Fruit fly (Drosophila melanogaster) whole organism, wandering third instar larva: ENCODE results near the gene DIP-gamma.

Experiments used
- CG32264 ChIP-seq: fragments of 200-800 bp; sonication (Bioruptor generic); optimal IDR thresholded peaks from 2 replicates; lab custom pipeline; 2016; ENCODE audit warnings: missing biosample characterization, missing genetic modification characterization
- Dfd ChIP-seq: fragments of >200 bp; optimal IDR thresholded peaks from 2 replicates; lab custom pipeline; 2017; ENCODE audit warnings: missing biosample characterization, missing genetic modification characterization
- Dif ChIP-seq: fragments of 200-275, 200-300 bp; sonication (Bioruptor generic); optimal IDR thresholded peaks from 2 replicates; lab custom pipeline; 2018; ENCODE audit warnings: missing biosample characterization, missing genetic modification characterization; ENCODE audit not compliant: partially characterized antibody
- GATAd ChIP-seq: sonication (Bioruptor generic); optimal IDR thresholded peaks from 2 replicates; lab custom pipeline; 2016; ENCODE audit warnings: missing biosample characterization, missing genetic modification characterization
- HLH106 ChIP-seq: fragments of 200-800 bp; optimal IDR thresholded peaks from 3 replicates; lab custom pipeline; 2019; ENCODE audit warnings: missing biosample characterization, mild to moderate bottlenecking, missing genetic modification characterization, moderate library complexity
- Hnf4 ChIP-seq: fragments of 200-800 bp; sonication (Bioruptor generic); optimal IDR thresholded peaks from 2 replicates; lab custom pipeline; 2016; ENCODE audit warnings: missing biosample characterization, mild to moderate bottlenecking, missing genetic modification characterization
- Hr78 ChIP-seq: fragments of >200 bp; optimal IDR thresholded peaks from 2 replicates; lab custom pipeline; 2017; ENCODE audit warnings: missing biosample characterization, missing genetic modification characterization
- Jra ChIP-seq: sonication (Bioruptor generic); optimal IDR thresholded peaks from 2 replicates; lab custom pipeline; 2016; ENCODE audit warnings: missing biosample characterization, missing genetic modification characterization
- Mio ChIP-seq: sonication (Bioruptor generic); optimal IDR thresholded peaks from 2 replicates; lab custom pipeline; 2016; ENCODE audit warnings: missing biosample characterization, missing genetic modification characterization
- Myc ChIP-seq: fragments of >200 bp; optimal IDR thresholded peaks from 2 replicates; lab custom pipeline; 2017
- OdsH ChIP-seq: fragments of 200-800 bp; sonication (Bioruptor generic); optimal IDR thresholded peaks from 2 replicates; lab custom pipeline; 2016; ENCODE audit warnings: missing biosample characterization, mild to moderate bottlenecking, missing genetic modification characterization
- Rel ChIP-seq, 2 experiments: fragments of 200-800 bp; sonication (Bioruptor generic) in 1 of 2; optimal IDR thresholded peaks; 2 replicates in 1 of 2; 3 replicates in 1 of 2; lab custom pipeline; 2016 to 2019; ENCODE audit warnings: mild to moderate bottlenecking in 2 of 2, missing biosample characterization in 2 of 2, missing genetic modification characterization in 2 of 2, moderate library complexity in 1 of 2
- Sp1 ChIP-seq: fragments of 200-800 bp; sonication (Bioruptor generic); optimal IDR thresholded peaks from 3 replicates; lab custom pipeline; 2019; ENCODE audit warnings: missing biosample characterization, mild to moderate bottlenecking, missing genetic modification characterization, moderate library complexity
- br ChIP-seq: fragments of 200-800 bp; sonication (Bioruptor generic); optimal IDR thresholded peaks from 2 replicates; lab custom pipeline; 2016; ENCODE audit warnings: missing biosample characterization, missing genetic modification characterization
- brk ChIP-seq: fragments of 200-800 bp; sonication (Bioruptor generic); optimal IDR thresholded peaks from 2 replicates; lab custom pipeline; 2016; ENCODE audit warnings: missing biosample characterization, mild to moderate bottlenecking, missing genetic modification characterization
- dl ChIP-seq, 2 experiments: fragments of 175-275, 200-275 bp in 1 of 2; fragments of 200-275 bp in 1 of 2; sonication (Bioruptor generic); optimal IDR thresholded peaks; lab custom pipeline; 2018; ENCODE audit warnings: mild to moderate bottlenecking in 2 of 2, missing biosample characterization in 2 of 2, missing genetic modification characterization in 2 of 2, moderate library complexity in 2 of 2; ENCODE audit not compliant: partially characterized antibody in 2 of 2, insufficient read depth in 1 of 2
- dmrt93B ChIP-seq: fragments of 200-800 bp; sonication (Bioruptor generic); optimal IDR thresholded peaks from 2 replicates; lab custom pipeline; 2018; ENCODE audit warnings: missing biosample characterization, mild to moderate bottlenecking, missing genetic modification characterization
- ey ChIP-seq: fragments of 200-800 bp; sonication (Bioruptor generic); optimal IDR thresholded peaks from 2 replicates; lab custom pipeline; 2016; ENCODE audit warnings: missing biosample characterization, missing genetic modification characterization
- foxo ChIP-seq, 2 experiments: fragments of 200-800 bp; sonication (Bioruptor generic); optimal IDR thresholded peaks; 2 replicates in 1 of 2; 3 replicates in 1 of 2; lab custom pipeline; 2016 to 2017; ENCODE audit warnings: missing biosample characterization in 2 of 2, missing genetic modification characterization in 2 of 2
- fru ChIP-seq: fragments of 200-800 bp; sonication (Bioruptor generic); optimal IDR thresholded peaks from 3 replicates; lab custom pipeline; 2016; ENCODE audit warnings: missing biosample characterization, mild to moderate bottlenecking, missing genetic modification characterization
- h ChIP-seq: fragments of 200-800 bp; sonication (Bioruptor generic); optimal IDR thresholded peaks from 3 replicates; lab custom pipeline; 2016; ENCODE audit warnings: missing biosample characterization, mild to moderate bottlenecking, missing genetic modification characterization
- jim ChIP-seq: fragments of 175-275, 200-325 bp; sonication (Bioruptor generic); optimal IDR thresholded peaks from 2 replicates; lab custom pipeline; 2016; ENCODE audit warnings: missing biosample characterization, mild to moderate bottlenecking, missing genetic modification characterization
- pan ChIP-seq: fragments of >200 bp; optimal IDR thresholded peaks from 2 replicates; lab custom pipeline; 2017
- rgr ChIP-seq: fragments of 200-800 bp; sonication (Bioruptor generic); optimal IDR thresholded peaks from 3 replicates; lab custom pipeline; 2016; ENCODE audit warnings: missing biosample characterization, mild to moderate bottlenecking, missing genetic modification characterization
- sv ChIP-seq: fragments of 200-800 bp; sonication (Bioruptor generic); optimal IDR thresholded peaks from 3 replicates; lab custom pipeline; 2016; ENCODE audit warnings: missing biosample characterization, missing genetic modification characterization
- usp ChIP-seq: fragments of >200 bp; optimal IDR thresholded peaks from 2 replicates; lab custom pipeline; 2017; ENCODE audit warnings: missing biosample characterization, missing genetic modification characterization
- woc ChIP-seq: sonication (Bioruptor generic); optimal IDR thresholded peaks from 2 replicates; lab custom pipeline; 2016; ENCODE audit warnings: missing biosample characterization, mild to moderate bottlenecking, missing genetic modification characterization

DIP-gamma gene

DNA sequence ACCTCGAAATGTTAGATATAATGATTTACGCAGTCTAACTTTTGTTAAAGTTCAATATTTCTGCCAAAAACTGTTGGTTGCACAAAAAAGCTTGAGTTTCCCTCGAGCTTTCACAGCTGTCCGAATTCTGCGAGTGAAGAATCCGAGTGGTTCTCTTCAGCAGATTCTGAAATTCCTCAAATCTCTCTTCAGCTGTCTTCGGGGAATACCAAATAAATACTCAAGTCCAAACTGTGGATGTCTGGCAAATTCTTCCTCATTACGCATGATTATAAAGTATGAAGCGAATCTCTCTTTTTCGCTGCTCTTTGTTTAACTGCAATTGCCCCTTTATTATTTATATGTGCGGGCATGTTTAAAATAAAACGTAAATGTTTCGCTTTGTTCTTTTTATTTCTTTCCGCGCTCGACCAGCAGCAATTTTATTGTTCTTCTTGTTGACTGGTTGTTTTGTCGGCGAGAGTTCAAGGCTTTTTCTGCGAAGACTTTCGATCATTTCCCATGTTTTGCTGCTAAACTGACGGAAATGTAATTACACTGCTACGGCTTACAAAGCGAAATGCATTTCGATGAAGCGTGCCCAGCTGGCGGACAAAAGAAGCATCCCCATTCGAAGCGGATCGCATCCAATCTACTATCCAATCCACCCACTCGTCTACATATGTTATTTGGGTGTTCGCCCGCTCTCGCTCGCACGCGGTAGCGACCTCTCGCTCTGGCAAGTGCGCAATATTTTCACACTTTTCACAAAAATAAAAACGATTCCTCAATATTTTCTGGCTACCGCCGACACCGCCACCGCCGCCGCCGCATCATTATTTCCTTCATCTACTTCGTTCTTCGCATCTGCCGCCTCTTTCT is 56.1 kb downstream of the DIP-gamma start:
- no peak for TF ChIP-seq fru (GFP tag; lab: Kevin White, UChicago)
- TF ChIP-seq dmrt93B = no peak
- TF ChIP-seq Rel (GFP tag; optimal IDR thresholded peaks at IDR 0.05; lab: Kevin White, UChicago) = no peak
- peak; percentile 92 for TF ChIP-seq Rel (tag; optimal IDR thresholded peaks at IDR 0.05; lab: Kevin White, UChicago)

DNA sequence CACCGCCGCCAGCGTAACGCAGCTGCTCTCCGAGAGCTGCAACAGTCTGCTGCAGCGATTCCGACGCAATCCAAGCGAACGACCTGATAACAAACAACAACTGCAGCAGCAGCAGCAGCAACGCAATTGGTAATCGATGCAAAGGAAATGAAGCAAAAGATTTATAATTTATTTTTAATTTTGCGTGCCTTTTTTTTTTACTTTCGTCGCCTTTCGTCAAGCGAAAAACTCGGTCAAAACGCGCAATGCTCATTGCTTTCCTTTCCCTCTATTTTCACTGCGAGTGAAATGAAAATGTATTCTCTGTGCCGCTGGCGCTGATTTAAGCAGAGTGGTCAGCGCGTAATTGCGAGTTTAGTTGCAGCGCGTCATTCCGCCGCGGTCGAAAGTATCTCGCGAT is 57.1 kb downstream of the DIP-gamma start:
- no peak for TF ChIP-seq sv (GFP tag; lab: Kevin White, UChicago)
- no peak for TF ChIP-seq Hnf4 (GFP tag; lab: Kevin White, UChicago)
- no peak for TF ChIP-seq Dif (GFP tag; lab: Kevin White, UChicago)
- no peak for TF ChIP-seq dmrt93B
- no peak for TF ChIP-seq Sp1 (GFP tag; lab: Kevin White, UChicago)
- TF ChIP-seq OdsH (GFP tag; lab: Kevin White, UChicago) = no peak
- no peak for TF ChIP-seq Jra
- no peak for TF ChIP-seq CG32264 (GFP tag; lab: Kevin White, UChicago)
- no peak for TF ChIP-seq ey (GFP tag; lab: Kevin White, UChicago)
- TF ChIP-seq brk (GFP tag; lab: Kevin White, UChicago) = no peak
- no peak for TF ChIP-seq usp (GFP tag; lab: Kevin White, UChicago)
- TF ChIP-seq dl (GFP tag; optimal IDR thresholded peaks at IDR 0.05; lab: Kevin White, UChicago; ENCODE audit: insufficient read depth in 1 of 2, partially characterized antibody in 2 of 2) = no peak
- TF ChIP-seq Hr78 = no peak
- TF ChIP-seq jim (GFP tag; lab: Kevin White, UChicago) = no peak
- TF ChIP-seq, all 38 proteins: peak for 0

DNA sequence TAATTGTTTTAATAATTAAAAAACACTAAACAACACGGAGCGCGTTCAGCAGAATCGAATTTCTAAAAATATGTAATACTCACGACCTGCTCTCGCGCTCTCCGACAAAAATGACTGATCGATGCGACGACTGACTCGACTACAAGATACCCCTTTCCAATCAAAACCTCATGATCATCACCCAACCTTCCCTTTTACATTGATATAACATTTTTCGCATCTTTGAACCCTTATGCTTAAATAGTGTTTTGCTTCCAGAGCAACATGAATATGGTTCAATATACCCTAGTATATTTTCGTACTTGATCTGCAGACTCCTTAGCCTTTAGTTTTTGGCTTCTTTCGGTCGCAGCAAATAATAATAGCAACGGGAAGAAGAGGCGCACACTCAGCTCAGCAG is 58.4 kb downstream of the DIP-gamma start:
- TF ChIP-seq sv (GFP tag; lab: Kevin White, UChicago) = peak; percentile 46
- no peak for TF ChIP-seq jim (GFP tag; lab: Kevin White, UChicago)
- no peak for TF ChIP-seq Rel (GFP tag; optimal IDR thresholded peaks at IDR 0.05; lab: Kevin White, UChicago)
- TF ChIP-seq Rel (tag; optimal IDR thresholded peaks at IDR 0.05; lab: Kevin White, UChicago) = no peak
- TF ChIP-seq Mio (GFP tag; lab: Kevin White, UChicago) = no peak
- TF ChIP-seq dl (GFP tag; optimal IDR thresholded peaks at IDR 0.05; lab: Kevin White, UChicago; ENCODE audit: insufficient read depth in 1 of 2, partially characterized antibody in 2 of 2) = no peak
- no peak for TF ChIP-seq ey (GFP tag; lab: Kevin White, UChicago)
- TF ChIP-seq, all 38 proteins: peak for 1

DNA sequence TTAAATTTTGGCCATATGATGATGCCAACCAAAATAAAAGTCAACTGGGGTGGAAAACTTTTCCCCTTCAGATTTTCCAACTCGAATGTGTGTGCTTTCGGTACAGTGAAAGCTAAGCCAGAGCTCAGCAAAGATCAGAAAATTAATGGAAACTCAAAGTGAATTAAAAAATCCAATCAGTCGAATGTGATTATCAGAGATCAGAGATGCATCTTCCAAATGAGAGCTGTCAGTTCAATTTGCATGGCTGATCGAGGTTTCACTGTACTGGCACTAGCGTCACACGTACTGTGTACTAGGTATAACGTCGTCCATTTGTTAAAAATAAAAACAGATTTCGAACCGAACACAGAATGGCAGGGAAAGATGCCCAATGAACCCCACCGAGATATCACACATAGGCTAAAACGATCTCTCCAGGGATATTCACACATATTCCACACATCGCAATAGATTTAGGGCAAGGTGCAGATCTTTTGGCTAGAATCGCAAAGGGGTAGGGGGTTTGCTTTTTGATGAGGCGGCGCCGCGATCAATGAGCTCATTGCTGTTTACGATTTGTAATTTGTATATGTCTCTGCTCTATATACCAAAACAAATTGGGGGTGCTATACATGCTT is 65.2 kb downstream of the DIP-gamma start:
- TF ChIP-seq dmrt93B = peak; percentile 20
- no peak for TF ChIP-seq CG32264 (GFP tag; lab: Kevin White, UChicago)
- no peak for TF ChIP-seq Myc (lab: Kevin White, UChicago)
- no peak for TF ChIP-seq Jra
- peak; percentile 54 for TF ChIP-seq HLH106 (tag; lab: Kevin White, UChicago)
- TF ChIP-seq fru (GFP tag; lab: Kevin White, UChicago) = peak; percentile 4
- peak; percentile 65 for TF ChIP-seq rgr
- peak in 1 of 2 experiments; percentile 56 for TF ChIP-seq foxo (GFP tag; optimal IDR thresholded peaks at IDR 0.05; lab: Kevin White, UChicago)
- no peak for TF ChIP-seq Dfd
- no peak for TF ChIP-seq jim (GFP tag; lab: Kevin White, UChicago)
- no peak for TF ChIP-seq Hnf4 (GFP tag; lab: Kevin White, UChicago)
- TF ChIP-seq sv (GFP tag; lab: Kevin White, UChicago) = peak; percentile 53
- TF ChIP-seq h (GFP tag; lab: Kevin White, UChicago) = peak; percentile 45
- peak; percentile 50 for TF ChIP-seq ey (GFP tag; lab: Kevin White, UChicago)
- TF ChIP-seq br (GFP tag; lab: Kevin White, UChicago) = peak; percentile 31
- no peak for TF ChIP-seq woc (GFP tag; lab: Kevin White, UChicago)

DNA sequence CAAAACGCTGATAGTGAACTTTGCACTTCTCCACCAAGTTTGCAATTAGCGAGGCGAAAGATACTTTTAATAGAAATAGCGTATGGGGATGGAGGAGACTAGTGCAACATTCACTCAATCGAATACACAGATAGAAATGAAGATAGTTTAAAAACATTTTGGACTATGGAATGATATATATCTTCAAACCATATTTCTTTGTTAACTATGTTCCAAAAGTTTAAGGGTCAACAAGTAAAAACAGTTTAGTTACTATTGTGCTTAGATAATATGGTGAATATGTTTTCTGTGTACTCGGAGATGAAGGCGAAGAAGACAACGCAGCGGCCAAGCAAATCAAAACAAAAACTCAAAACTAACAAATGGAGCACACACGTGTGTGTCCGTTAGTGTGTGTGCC is 66.0 kb downstream of the DIP-gamma start:
- TF ChIP-seq sv (GFP tag; lab: Kevin White, UChicago) (no peak), GATAd (GFP tag; lab: Kevin White, UChicago) (no peak), usp (GFP tag; lab: Kevin White, UChicago) (no peak), rgr (no peak), jim (GFP tag; lab: Kevin White, UChicago) (no peak), brk (GFP tag; lab: Kevin White, UChicago) (no peak), Myc (lab: Kevin White, UChicago) (no peak), Jra (no peak), foxo (GFP tag; optimal IDR thresholded peaks at IDR 0.05; lab: Kevin White, UChicago) (no peak), woc (GFP tag; lab: Kevin White, UChicago) (no peak), h (GFP tag; lab: Kevin White, UChicago) (no peak), OdsH (GFP tag; lab: Kevin White, UChicago) (no peak), pan (lab: Kevin White, UChicago) (no peak)
